Fruit fly (Drosophila melanogaster) whole organism, prepupa: ENCODE measurements around the gene CG3868.
A peak's percentile ranks its signal among the peaks of the same experiment; 100 is the strongest.

Experiments used
- Blimp-1 ChIP-seq: fragments of 200-800 bp; sonication (Bioruptor generic); optimal IDR thresholded peaks from 3 replicates; lab custom pipeline; 2017; ENCODE audit warnings: missing biosample characterization, missing genetic modification characterization, mild to moderate bottlenecking, moderate library complexity, missing genetic modification reagents
- CG10631 ChIP-seq: fragments of 200-800 bp; sonication (Bioruptor generic); optimal IDR thresholded peaks from 2 replicates; lab custom pipeline; 2016; ENCODE audit warnings: missing biosample characterization, missing genetic modification characterization
- CG11294 ChIP-seq: fragments of 200-800 bp; sonication (Bioruptor generic); IDR thresholded peaks from 2 replicates; pipeline ENCODE4 v1.3.6; 2022; ENCODE audit warnings: missing biosample characterization, missing genetic modification characterization
- CG15336 ChIP-seq: fragments of 200-800 bp; sonication (Bioruptor generic); IDR thresholded peaks from 2 replicates; pipeline ENCODE4 v1.3.6; 2022; ENCODE audit warnings: missing biosample characterization, missing genetic modification characterization
- CG1621 ChIP-seq: fragments of 200-800 bp; sonication (Bioruptor generic); optimal IDR thresholded peaks from 3 replicates; lab custom pipeline; 2018; ENCODE audit warnings: missing biosample characterization, mild to moderate bottlenecking, missing genetic modification characterization
- CG16779 ChIP-seq: fragments of 200-800 bp; sonication (Bioruptor generic); optimal IDR thresholded peaks from 3 replicates; lab custom pipeline; 2017; ENCODE audit warnings: missing biosample characterization, mild to moderate bottlenecking, missing genetic modification characterization
- CG31627 ChIP-seq: fragments of 200-800 bp; sonication (Bioruptor generic); optimal IDR thresholded peaks from 3 replicates; lab custom pipeline; 2016; ENCODE audit warnings: missing biosample characterization, missing genetic modification characterization
- CG32006 ChIP-seq: fragments of 200-800 bp; sonication (Bioruptor generic); optimal IDR thresholded peaks from 3 replicates; lab custom pipeline; 2017; ENCODE audit warnings: missing biosample characterization, mild to moderate bottlenecking, missing genetic modification characterization
- CG34406 ChIP-seq: fragments of 200-800 bp; sonication (Bioruptor generic); optimal IDR thresholded peaks from 3 replicates; lab custom pipeline; 2016; ENCODE audit warnings: missing biosample characterization, missing genetic modification characterization
- CG3919 ChIP-seq: fragments of 200-800 bp; sonication (Bioruptor generic); optimal IDR thresholded peaks from 3 replicates; lab custom pipeline; 2016; ENCODE audit warnings: missing biosample characterization, missing genetic modification characterization
- CG4318 ChIP-seq: fragments of 200-800 bp; sonication (Bioruptor generic); optimal IDR thresholded peaks from 3 replicates; lab custom pipeline; 2017; ENCODE audit warnings: missing biosample characterization, mild to moderate bottlenecking, missing genetic modification characterization
- CG6163 ChIP-seq: fragments of 200-800 bp; sonication (Bioruptor generic); IDR thresholded peaks from 3 replicates; pipeline ENCODE4 v1.3.6; 2022; ENCODE audit warnings: missing biosample characterization, missing genetic modification characterization
- CG6276 ChIP-seq: fragments of 200-800 bp; sonication (Bioruptor generic); optimal IDR thresholded peaks from 2 replicates; lab custom pipeline; 2017; ENCODE audit warnings: missing biosample characterization, mild to moderate bottlenecking, missing genetic modification characterization
- CG6854 ChIP-seq: fragments of 200-800 bp; sonication (Bioruptor generic); optimal IDR thresholded peaks from 2 replicates; lab custom pipeline; 2017; ENCODE audit warnings: missing biosample characterization, mild to moderate bottlenecking, missing genetic modification characterization
- CG7368 ChIP-seq: fragments of 200-800 bp; sonication (Bioruptor generic); optimal IDR thresholded peaks from 3 replicates; lab custom pipeline; 2016; ENCODE audit warnings: missing biosample characterization, missing genetic modification characterization
- CG8119 ChIP-seq: fragments of 200-800 bp; sonication (Bioruptor generic); IDR thresholded peaks from 3 replicates; pipeline ENCODE4 v1.3.6; 2022; ENCODE audit warnings: missing biosample characterization, missing genetic modification characterization
- CG8319 ChIP-seq: fragments of 200-800 bp; sonication (Bioruptor generic); optimal IDR thresholded peaks from 3 replicates; lab custom pipeline; 2016; ENCODE audit warnings: missing biosample characterization, missing genetic modification characterization
- Eip78C ChIP-seq: fragments of 200-800 bp; sonication (Bioruptor generic); peaks from one replicate; lab custom pipeline; 2016; ENCODE audit warnings: missing biosample characterization, missing genetic modification characterization
- Eip93F ChIP-seq: fragments of 200-800 bp; sonication (Bioruptor generic); optimal IDR thresholded peaks from 2 replicates; lab custom pipeline; 2016; ENCODE audit warnings: missing biosample characterization, mild to moderate bottlenecking, missing genetic modification characterization
- Ets21C ChIP-seq: fragments of 200-800 bp; sonication (Bioruptor generic); optimal IDR thresholded peaks from 3 replicates; lab custom pipeline; 2016; ENCODE audit warnings: missing biosample characterization, missing genetic modification characterization
- Gug ChIP-seq: fragments of 200-800 bp; sonication (Bioruptor generic); IDR thresholded peaks from 2 replicates; pipeline ENCODE4 v1.3.6; 2022; ENCODE audit warnings: missing biosample characterization, missing genetic modification characterization
- Hr38 ChIP-seq: sonication (Bioruptor generic); optimal IDR thresholded peaks from 2 replicates; lab custom pipeline; 2016; ENCODE audit warnings: missing biosample characterization, missing genetic modification characterization
- Hr39 ChIP-seq: fragments of 200-800 bp; sonication (Bioruptor generic); optimal IDR thresholded peaks from 2 replicates; lab custom pipeline; 2016; ENCODE audit warnings: missing biosample characterization, missing genetic modification characterization
- Hr4 ChIP-seq: fragments of 200-800 bp; sonication (Bioruptor generic); optimal IDR thresholded peaks from 3 replicates; lab custom pipeline; 2016; ENCODE audit warnings: missing biosample characterization, missing genetic modification characterization
- Lpt ChIP-seq: fragments of 200-800 bp; sonication (Bioruptor generic); optimal IDR thresholded peaks from 3 replicates; lab custom pipeline; 2016; ENCODE audit warnings: missing biosample characterization, missing genetic modification characterization
- Smox ChIP-seq: fragments of 200-800 bp; sonication (Bioruptor generic); optimal IDR thresholded peaks from 3 replicates; lab custom pipeline; 2016; ENCODE audit warnings: missing biosample characterization, missing genetic modification characterization
- Sox102F ChIP-seq: fragments of 200-800 bp; sonication (Bioruptor generic); optimal IDR thresholded peaks from 2 replicates; lab custom pipeline; 2016; ENCODE audit warnings: missing biosample characterization, mild to moderate bottlenecking, missing genetic modification characterization
- achi ChIP-seq: fragments of 200-800 bp; sonication (Bioruptor generic); optimal IDR thresholded peaks from 3 replicates; lab custom pipeline; 2016; ENCODE audit warnings: missing biosample characterization, missing genetic modification characterization
- cyc ChIP-seq: fragments of 200-800 bp; sonication (Bioruptor generic); optimal IDR thresholded peaks from 3 replicates; lab custom pipeline; 2016; ENCODE audit warnings: missing biosample characterization, missing genetic modification characterization
- dac ChIP-seq: fragments of 200-800 bp; sonication (Bioruptor generic); optimal IDR thresholded peaks from 2 replicates; lab custom pipeline; 2017; ENCODE audit warnings: missing biosample characterization, mild to moderate bottlenecking, missing genetic modification characterization
- dsx ChIP-seq: fragments of 200-800 bp; optimal IDR thresholded peaks from 3 replicates; lab custom pipeline; 2019; ENCODE audit warnings: missing biosample characterization, mild to moderate bottlenecking, missing genetic modification characterization, moderate library complexity; ENCODE audit not compliant: poor library complexity, severe bottlenecking
- esn ChIP-seq: fragments of 200-800 bp; sonication (Bioruptor generic); optimal IDR thresholded peaks from 2 replicates; lab custom pipeline; 2016; ENCODE audit warnings: missing biosample characterization, mild to moderate bottlenecking, missing genetic modification characterization, moderate library complexity
- fd59A ChIP-seq: fragments of 200-800 bp; sonication (Bioruptor generic); optimal IDR thresholded peaks from 2 replicates; lab custom pipeline; 2017; ENCODE audit warnings: missing biosample characterization, mild to moderate bottlenecking, missing genetic modification characterization, missing genetic modification reagents
- fd85E ChIP-seq: fragments of 200-800 bp; sonication (Bioruptor generic); optimal IDR thresholded peaks from 3 replicates; lab custom pipeline; 2016; ENCODE audit warnings: missing biosample characterization, missing genetic modification characterization
- fkh ChIP-seq: fragments of 200-800 bp; sonication (Bioruptor generic); optimal IDR thresholded peaks from 3 replicates; lab custom pipeline; 2017; ENCODE audit warnings: missing biosample characterization, mild to moderate bottlenecking, missing genetic modification characterization, moderate library complexity
- net ChIP-seq: fragments of 200-800 bp; sonication (Bioruptor generic); optimal IDR thresholded peaks from 3 replicates; lab custom pipeline; 2016; ENCODE audit warnings: missing biosample characterization, missing genetic modification characterization
- spab ChIP-seq: fragments of 200-800 bp; sonication (Bioruptor generic); optimal IDR thresholded peaks from 2 replicates; lab custom pipeline; 2017; ENCODE audit warnings: missing biosample characterization, mild to moderate bottlenecking, missing genetic modification characterization, missing genetic modification reagents
- ss ChIP-seq, 2 experiments: fragments of 200-800 bp; sonication (Bioruptor generic); optimal IDR thresholded peaks; 2 replicates in 1 of 2; 3 replicates in 1 of 2; lab custom pipeline; 2017 to 2018; ENCODE audit warnings: mild to moderate bottlenecking in 2 of 2, missing biosample characterization in 2 of 2, missing genetic modification characterization in 2 of 2, moderate library complexity in 1 of 2
- topi ChIP-seq: fragments of 200-800 bp; sonication (Bioruptor generic); optimal IDR thresholded peaks from 3 replicates; lab custom pipeline; 2016; ENCODE audit warnings: missing biosample characterization, missing genetic modification characterization
- vri ChIP-seq: fragments of 200-800 bp; sonication (Bioruptor generic); optimal IDR thresholded peaks from 3 replicates; lab custom pipeline; 2016; ENCODE audit warnings: missing biosample characterization, mild to moderate bottlenecking, missing genetic modification characterization

Gene CG3868

dm6 chr3L:14374499-14374898 lies 28.0 kb downstream of the CG3868 start (continued):
- peak; percentile 48 for TF ChIP-seq Hr4 (GFP tag; lab: Kevin White, UChicago)
- TF ChIP-seq Blimp-1 (GFP tag; lab: Kevin White, UChicago), result peak; percentile 40
- TF ChIP-seq CG8119 (GFP tag; lab: Robert Waterston, UW), result peak; percentile 71
- peak; percentile 40 for TF ChIP-seq Gug (GFP tag; lab: Robert Waterston, UW)
- no peak for TF ChIP-seq Lpt (GFP tag; lab: Kevin White, UChicago)
- TF ChIP-seq esn (GFP tag; lab: Kevin White, UChicago), result peak; percentile 77
- peak; percentile 80 for TF ChIP-seq achi (GFP tag; lab: Kevin White, UChicago)
- peak; percentile 55 for TF ChIP-seq CG34406 (GFP tag; lab: Kevin White, UChicago)

dm6 chr3L:14369607-14370006 lies 32.9 kb downstream of the CG3868 start, which contains the start of gene CG13481:
Gene CG13481, minus strand, starts transcription at chr3L:14369707.
- TF ChIP-seq fkh (GFP tag; lab: Kevin White, UChicago) (no peak), CG6163 (GFP tag; lab: Robert Waterston, UW) (no peak), Blimp-1 (GFP tag; lab: Kevin White, UChicago) (no peak), topi (no peak), Sox102F (GFP tag; lab: Kevin White, UChicago) (no peak), CG3919 (GFP tag; lab: Kevin White, UChicago) (no peak), Gug (GFP tag; lab: Robert Waterston, UW) (no peak), vri (GFP tag; lab: Kevin White, UChicago) (no peak), Ets21C (GFP tag; lab: Kevin White, UChicago) (no peak)

- TF ChIP-seq fkh (GFP tag; lab: Kevin White, UChicago) (peak; percentile 98), Eip78C (peak; percentile 53), CG6854 (GFP tag; lab: Kevin White, UChicago) (peak; percentile 8), vri (GFP tag; lab: Kevin White, UChicago) (peak; percentile 47), Smox (peak; percentile 13), CG6276 (GFP tag; lab: Kevin White, UChicago) (no peak), esn (GFP tag; lab: Kevin White, UChicago) (peak; percentile 35), Sox102F (GFP tag; lab: Kevin White, UChicago) (no peak)
Observed at dm6 chr3L:14366124-14366523, 36.4 kb downstream of the CG3868 start.

dm6 chr3L:14365440-14365839 lies 37.1 kb downstream of the CG3868 start:
- TF ChIP-seq Eip78C, result peak; percentile 14
- no peak for TF ChIP-seq fd59A
- TF ChIP-seq cyc (GFP tag; lab: Kevin White, UChicago), result no peak
- no peak for TF ChIP-seq CG15336 (GFP tag; lab: Robert Waterston, UW)
- TF ChIP-seq CG8319 (GFP tag; lab: Kevin White, UChicago), result no peak
- no peak for TF ChIP-seq CG11294 (GFP tag; lab: Robert Waterston, UW)
- TF ChIP-seq CG6163 (GFP tag; lab: Robert Waterston, UW), result 0 out of 3 replicates have a peak, but pooled peaks have one; percentile 6

dm6 chr3L:14364701-14365100 lies 37.8 kb downstream of the CG3868 start:
- TF ChIP-seq Ets21C (GFP tag; lab: Kevin White, UChicago) (peak; percentile 91), net (GFP tag; lab: Kevin White, UChicago) (peak; percentile 94), CG16779 (tag; lab: Kevin White, UChicago) (peak; percentile 83), CG7368 (GFP tag; lab: Kevin White, UChicago) (peak; percentile 78), Smox (peak; percentile 96), achi (GFP tag; lab: Kevin White, UChicago) (peak; percentile 94), dsx (GFP tag; lab: Kevin White, UChicago) (peak; percentile 85), CG15336 (GFP tag; lab: Robert Waterston, UW) (peak; percentile 88), CG8119 (GFP tag; lab: Robert Waterston, UW) (peak; percentile 89), vri (GFP tag; lab: Kevin White, UChicago) (peak; percentile 96), Hr38 (GFP tag; lab: Kevin White, UChicago) (no peak), topi (peak; percentile 91), dac (GFP tag; lab: Kevin White, UChicago) (peak; percentile 25), fkh (GFP tag; lab: Kevin White, UChicago) (no peak), CG10631 (GFP tag; lab: Kevin White, UChicago) (peak; percentile 95), ss (GFP tag; optimal IDR thresholded peaks at IDR 0.05; lab: Kevin White, UChicago) (peak; percentile 80 to 89), CG4318 (GFP tag; lab: Kevin White, UChicago) (peak; percentile 66), spab (GFP tag; lab: Kevin White, UChicago) (peak; percentile 93), CG32006 (GFP tag; lab: Kevin White, UChicago) (peak; percentile 90), cyc (GFP tag; lab: Kevin White, UChicago) (peak; percentile 88), CG11294 (GFP tag; lab: Robert Waterston, UW) (peak; percentile 54; the same call in 1 of the 2 replicates), CG1621 (tag; lab: Kevin White, UChicago) (peak; percentile 90), Eip93F (GFP tag; lab: Kevin White, UChicago) (peak; percentile 92), CG31627 (peak; percentile 95), Gug (GFP tag; lab: Robert Waterston, UW) (peak; percentile 83), Hr39 (GFP tag; lab: Kevin White, UChicago) (peak; percentile 96), fd85E (peak; percentile 39), esn (GFP tag; lab: Kevin White, UChicago) (peak; percentile 97)
